Fruit fly (Drosophila melanogaster): ENCODE data around the gene Dscam4.

The Dscam4 gene

DNA sequence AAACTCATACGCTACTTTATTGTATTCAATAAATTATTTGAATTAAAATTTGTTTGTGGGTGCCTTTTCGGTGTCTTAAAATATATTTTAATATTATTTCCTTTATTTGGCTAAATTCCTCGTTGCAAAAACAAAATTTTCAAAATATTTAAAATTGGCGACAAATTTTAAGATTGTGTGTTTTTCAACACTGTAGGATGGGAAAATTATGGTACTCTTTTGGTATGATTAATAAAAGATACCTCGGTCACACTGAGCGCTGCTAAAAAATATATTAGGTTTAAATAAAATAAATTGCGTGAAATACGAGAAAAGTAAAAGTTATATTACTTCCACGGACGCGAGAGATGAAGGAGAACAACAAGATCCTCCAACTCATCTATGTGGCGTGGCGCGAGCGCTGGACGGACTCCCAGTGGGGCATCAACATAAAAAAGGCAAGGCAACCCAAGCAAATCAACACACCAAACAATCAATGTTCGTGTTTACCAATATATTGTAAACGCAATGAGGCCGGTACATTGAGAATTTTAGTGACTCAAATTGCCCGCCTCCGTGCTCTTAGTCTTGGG lies 47.3 kb upstream of the Dscam4 start, which contains the start of gene MED24:
TSS of gene MED24 (plus strand) at position 229 of the 572 bp plus-strand sequence.
- TF ChIP-seq Fer1 (GFP tag; optimal IDR thresholded peaks at IDR 0.05): peak; percentile 9
- TF ChIP-seq pzg (GFP tag; optimal IDR thresholded peaks at IDR 0.05): peak; percentile 47
- no peak for TF ChIP-seq Sry-δ (GFP tag; optimal IDR thresholded peaks at IDR 0.05)
- no peak for TF ChIP-seq cas (GFP tag; IDR thresholded peaks at IDR 0.05)
- peak; percentile 59 for TF ChIP-seq MESR4 (GFP tag; optimal IDR thresholded peaks at IDR 0.05)
- peak; percentile 17 for TF ChIP-seq BEAF-32 (GFP tag; optimal IDR thresholded peaks at IDR 0.05)
- TF ChIP-seq CG2116 (GFP tag; optimal IDR thresholded peaks at IDR 0.05): peak; percentile 55
- peak; percentile 70 for TF ChIP-seq MBD-R2 (GFP tag; IDR thresholded peaks at IDR 0.05)
- no peak for TF ChIP-seq slbo (GFP tag; IDR thresholded peaks at IDR 0.05)
- TF ChIP-seq CG1529 (GFP tag; optimal IDR thresholded peaks at IDR 0.05): no peak
- TF ChIP-seq CG4707 (GFP tag; optimal IDR thresholded peaks at IDR 0.05): no peak
- TF ChIP-seq CG12659 (GFP tag; optimal IDR thresholded peaks at IDR 0.05): peak; percentile 46
- peak; percentile 12; the same call in 1 of the 2 replicates for TF ChIP-seq Bgb (GFP tag; IDR thresholded peaks at IDR 0.05; ENCODE audit: partially characterized antibody)
- TF ChIP-seq sim (GFP tag; IDR thresholded peaks at IDR 0.05): no peak
- no peak for TF ChIP-seq CG14965 (GFP tag; optimal IDR thresholded peaks at IDR 0.05; ENCODE audit: borderline replicate concordance)
- TF ChIP-seq BtbVII (GFP tag; optimal IDR thresholded peaks at IDR 0.05): no peak
- TF ChIP-seq CG2120 (GFP tag; optimal IDR thresholded peaks at IDR 0.05): peak; percentile 36
- TF ChIP-seq gfzf (GFP tag; optimal IDR thresholded peaks at IDR 0.05): peak; percentile 71
- TF ChIP-seq CG9437 (GFP tag; optimal IDR thresholded peaks at IDR 0.05): no peak
- no peak; the same call in 2 of the 3 replicates for TF ChIP-seq row (GFP tag; IDR thresholded peaks at IDR 0.05)
- peak; percentile 82 for TF ChIP-seq stwl (tag; optimal IDR thresholded peaks at IDR 0.05)
- no peak for TF ChIP-seq CG18011 (GFP tag; optimal IDR thresholded peaks at IDR 0.05)
- TF ChIP-seq Drgx (GFP tag; IDR thresholded peaks at IDR 0.05): no peak
- TF ChIP-seq Max (GFP tag; optimal IDR thresholded peaks at IDR 0.05): no peak
- TF ChIP-seq CG7745 (tag; optimal IDR thresholded peaks at IDR 0.05): no peak
- TF ChIP-seq CG9797 (GFP tag; optimal IDR thresholded peaks at IDR 0.05): peak; percentile 42
- TF ChIP-seq aop (GFP tag; IDR thresholded peaks at IDR 0.05): no peak
- TF ChIP-seq vnd (GFP tag; IDR thresholded peaks at IDR 0.05; ENCODE audit: partially characterized antibody): no peak
- peak; percentile 22; the same call in 1 of the 3 replicates for TF ChIP-seq CG34224 (GFP tag; IDR thresholded peaks at IDR 0.05; ENCODE audit: partially characterized antibody)
- no peak for TF ChIP-seq Dbx (GFP tag; IDR thresholded peaks at IDR 0.05)
- TF ChIP-seq YL-1 (GFP tag; optimal IDR thresholded peaks at IDR 0.05): peak; percentile 22
- peak; percentile 1 for TF ChIP-seq Xbp1 (GFP tag; optimal IDR thresholded peaks at IDR 0.05)
- TF ChIP-seq CG15514 (GFP tag; optimal IDR thresholded peaks at IDR 0.05): peak; percentile 54
- TF ChIP-seq E2f2 (GFP tag; IDR thresholded peaks at IDR 0.05): peak; percentile 84
- TF ChIP-seq grau (tag; optimal IDR thresholded peaks at IDR 0.05): peak; percentile 9
- no peak for TF ChIP-seq CG15011 (GFP tag; optimal IDR thresholded peaks at IDR 0.05)
- TF ChIP-seq lbe (GFP tag; optimal IDR thresholded peaks at IDR 0.05): peak; percentile 15
- TF ChIP-seq Dp (GFP tag; optimal IDR thresholded peaks at IDR 0.05): peak; percentile 75
- TF ChIP-seq B-H2 (GFP tag; optimal IDR thresholded peaks at IDR 0.05): peak; percentile 16
- no peak for TF ChIP-seq Antp (GFP tag; optimal IDR thresholded peaks at IDR 0.05)
- no peak for TF ChIP-seq H2.0 (GFP tag; IDR thresholded peaks at IDR 0.05)
- TF ChIP-seq CG10267 (tag; optimal IDR thresholded peaks at IDR 0.05): peak; percentile 95
- no peak for TF ChIP-seq corto (GFP tag; optimal IDR thresholded peaks at IDR 0.05)
- TF ChIP-seq CG7556 (GFP tag; optimal IDR thresholded peaks at IDR 0.05): no peak
- no peak for TF ChIP-seq cato (GFP tag; optimal IDR thresholded peaks at IDR 0.05; ENCODE audit: borderline replicate concordance)
- peak; percentile 32 for TF ChIP-seq trem (tag; optimal IDR thresholded peaks at IDR 0.05)
- TF ChIP-seq CG4617 (GFP tag; optimal IDR thresholded peaks at IDR 0.05; ENCODE audit: borderline replicate concordance): peak; percentile 82
- no peak for TF ChIP-seq NfI (GFP tag; optimal IDR thresholded peaks at IDR 0.05)
- peak; percentile 38 for TF ChIP-seq CG14710 (tag; optimal IDR thresholded peaks at IDR 0.05)
